Fruit fly (Drosophila melanogaster) whole organism, embryonic: ENCODE results near the gene TTLL4B.

Experiments
- Adf1 ChIP-seq: fragments of 200-800 bp; sonication (Bioruptor generic); IDR thresholded peaks from 2 replicates; pipeline ENCODE4 v1.3.6; 2022; ENCODE audit warnings: missing biosample characterization, missing genetic modification characterization
- Aef1 ChIP-seq: fragments of 200-800 bp; sonication (Bioruptor generic); IDR thresholded peaks from 3 replicates; pipeline ENCODE4 v1.3.6; 2022; ENCODE audit warnings: missing biosample characterization, missing genetic modification characterization
- Antp ChIP-seq: fragments of 200-800 bp; sonication (Bioruptor generic); optimal IDR thresholded peaks from 3 replicates; lab custom pipeline; 2016; ENCODE audit warnings: missing biosample characterization, missing genetic modification characterization
- Atf3 ChIP-seq: fragments of 200-800 bp; sonication (Bioruptor generic); optimal IDR thresholded peaks from 3 replicates; lab custom pipeline; 2016; ENCODE audit warnings: missing biosample characterization, missing genetic modification characterization
- B-H1 ChIP-seq: fragments of 200-800 bp; sonication (Bioruptor generic); IDR thresholded peaks from 3 replicates; pipeline ENCODE4 v1.3.6; 2022; ENCODE audit warnings: missing biosample characterization, missing genetic modification characterization
- CG10565 ChIP-seq: fragments of 200-800 bp; sonication (Bioruptor generic); optimal IDR thresholded peaks from 3 replicates; lab custom pipeline; 2016; ENCODE audit warnings: missing biosample characterization, mild to moderate bottlenecking, missing genetic modification characterization
- CG11456 ChIP-seq: fragments of 200-800 bp; sonication (Bioruptor generic); IDR thresholded peaks from 3 replicates; pipeline ENCODE4 v1.3.6; 2022; ENCODE audit warnings: missing biosample characterization, missing genetic modification characterization
- CG12769 ChIP-seq: fragments of 200-800 bp; sonication (Bioruptor generic); optimal IDR thresholded peaks from 2 replicates; lab custom pipeline; 2019; ENCODE audit warnings: missing biosample characterization, mild to moderate bottlenecking, missing genetic modification characterization, moderate library complexity
- CG13287 ChIP-seq: fragments of 200-800 bp; sonication (Bioruptor generic); IDR thresholded peaks from 2 replicates; pipeline ENCODE4 v1.3.6; 2022; ENCODE audit warnings: missing biosample characterization, missing genetic modification characterization; ENCODE audit not compliant: partially characterized antibody
- CG13424 ChIP-seq: fragments of 200-800 bp; sonication (Bioruptor generic); optimal IDR thresholded peaks from 2 replicates; lab custom pipeline; 2019; ENCODE audit warnings: missing biosample characterization, mild to moderate bottlenecking, missing genetic modification characterization, moderate library complexity
- CG14014 ChIP-seq: fragments of 200-800 bp; sonication (Bioruptor generic); IDR thresholded peaks from 2 replicates; pipeline ENCODE4 v1.3.6; 2022; ENCODE audit warnings: missing biosample characterization, missing genetic modification characterization
- CG14710 ChIP-seq: fragments of 200-800 bp; sonication (Bioruptor generic); optimal IDR thresholded peaks from 3 replicates; lab custom pipeline; 2019; ENCODE audit warnings: missing biosample characterization, mild to moderate bottlenecking, missing genetic modification characterization, moderate library complexity
- CG16779 ChIP-seq: fragments of 200-800 bp; sonication (Bioruptor generic); IDR thresholded peaks from 2 replicates; pipeline ENCODE4 v1.3.6; 2022; ENCODE audit warnings: missing biosample characterization, missing genetic modification characterization
- CG17568 ChIP-seq: fragments of 200-800 bp; sonication (Bioruptor generic); optimal IDR thresholded peaks from 2 replicates; lab custom pipeline; 2018; ENCODE audit warnings: missing biosample characterization, mild to moderate bottlenecking, missing genetic modification characterization, moderate library complexity
- CG17802 ChIP-seq: fragments of 200-800 bp; sonication (Bioruptor generic); optimal IDR thresholded peaks from 2 replicates; lab custom pipeline; 2018; ENCODE audit warnings: missing biosample characterization, mild to moderate bottlenecking, missing genetic modification characterization, moderate library complexity
- CG18262 ChIP-seq: fragments of 200-800 bp; optimal IDR thresholded peaks from 3 replicates; lab custom pipeline; 2019; ENCODE audit warnings: missing biosample characterization, mild to moderate bottlenecking, missing genetic modification characterization, moderate library complexity
- CG18476 ChIP-seq: fragments of 200-800 bp; sonication (Bioruptor generic); optimal IDR thresholded peaks from 2 replicates; lab custom pipeline; 2016; ENCODE audit warnings: missing biosample characterization, mild to moderate bottlenecking, missing genetic modification characterization
- CG18619 ChIP-seq: fragments of 200-800 bp; sonication (Bioruptor generic); optimal IDR thresholded peaks from 3 replicates; lab custom pipeline; 2017; ENCODE audit warnings: missing biosample characterization, mild to moderate bottlenecking, missing genetic modification characterization
- CG18764 ChIP-seq: fragments of 200-800 bp; sonication (Bioruptor generic); optimal IDR thresholded peaks from 3 replicates; lab custom pipeline; 2016; ENCODE audit warnings: missing biosample characterization, missing genetic modification characterization
- CG2199 ChIP-seq: fragments of 200-800 bp; sonication (Bioruptor generic); IDR thresholded peaks from 3 replicates; pipeline ENCODE4 v1.3.6; 2022; ENCODE audit warnings: missing biosample characterization, missing genetic modification characterization
- CG34376 ChIP-seq: fragments of 200-800 bp; sonication (Bioruptor generic); optimal IDR thresholded peaks from 2 replicates; lab custom pipeline; 2018; ENCODE audit warnings: missing biosample characterization, mild to moderate bottlenecking, missing genetic modification characterization
- CG3847 ChIP-seq: fragments of 200-800 bp; sonication (Bioruptor generic); IDR thresholded peaks from 2 replicates; pipeline ENCODE4 v1.3.6; 2022; ENCODE audit warnings: missing biosample characterization, missing genetic modification characterization
- CG9437 ChIP-seq: fragments of 200-800 bp; sonication (Bioruptor generic); optimal IDR thresholded peaks from 2 replicates; lab custom pipeline; 2018; ENCODE audit warnings: missing biosample characterization, mild to moderate bottlenecking, missing genetic modification characterization
- Dip3 ChIP-seq: fragments of 200-800 bp; sonication (Bioruptor generic); optimal IDR thresholded peaks from 3 replicates; lab custom pipeline; 2016; ENCODE audit warnings: missing biosample characterization, missing genetic modification characterization
- Hr3 ChIP-seq: fragments of 200-800 bp; sonication (Bioruptor generic); optimal IDR thresholded peaks from 3 replicates; lab custom pipeline; 2016; ENCODE audit warnings: missing biosample characterization, missing genetic modification characterization
- Hr78 ChIP-seq, 2 experiments: fragments of 200-800 bp in 1 of 2; fragments of >200 bp in 1 of 2; sonication (Bioruptor generic) in 1 of 2; optimal IDR thresholded peaks; 2 replicates each; lab custom pipeline; 2017 to 2019; ENCODE audit warnings: missing biosample characterization in 2 of 2, missing genetic modification characterization in 2 of 2, mild to moderate bottlenecking in 1 of 2, moderate library complexity in 1 of 2
- NC2α ChIP-seq: fragments of 200-800 bp; sonication (Bioruptor generic); optimal IDR thresholded peaks from 2 replicates; lab custom pipeline; 2016; ENCODE audit warnings: missing biosample characterization, missing genetic modification characterization
- abd-A ChIP-seq: fragments of 200-800 bp; sonication (Bioruptor generic); optimal IDR thresholded peaks from 3 replicates; lab custom pipeline; 2019; ENCODE audit warnings: missing biosample characterization, mild to moderate bottlenecking, missing genetic modification characterization, moderate library complexity
- ase ChIP-seq: fragments of 200-800 bp; sonication (Bioruptor generic); IDR thresholded peaks from 3 replicates; pipeline ENCODE4 v1.3.6; 2022; ENCODE audit warnings: missing biosample characterization, missing genetic modification characterization
- ash1 ChIP-seq: fragments of 200-800 bp; sonication (Bioruptor generic); optimal IDR thresholded peaks from 2 replicates; lab custom pipeline; 2018; ENCODE audit warnings: missing biosample characterization, mild to moderate bottlenecking, missing genetic modification characterization
- bbx ChIP-seq: fragments of 200-800 bp; sonication (Bioruptor generic); IDR thresholded peaks from 2 replicates; pipeline ENCODE4 v1.3.6; 2022; ENCODE audit warnings: missing biosample characterization, missing genetic modification characterization; ENCODE audit not compliant: partially characterized antibody
- bcd ChIP-seq: fragments of 200-800 bp; sonication (Bioruptor generic); optimal IDR thresholded peaks from 2 replicates; lab custom pipeline; 2017; ENCODE audit warnings: missing biosample characterization, mild to moderate bottlenecking, missing genetic modification characterization
- croc ChIP-seq: fragments of 200-800 bp; sonication (Bioruptor generic); conservative IDR thresholded peaks from 3 replicates; pipeline ENCODE4 v1.3.6; 2022; ENCODE audit warnings: missing biosample characterization, missing genetic modification characterization
- dati ChIP-seq: fragments of 200-800 bp; sonication (Bioruptor generic); IDR thresholded peaks from 2 replicates; pipeline ENCODE4 v1.3.6; 2022; ENCODE audit warnings: missing biosample characterization, missing genetic modification characterization
- dimm ChIP-seq: fragments of 200-800 bp; sonication (Bioruptor generic); IDR thresholded peaks from 2 replicates; pipeline ENCODE4 v1.3.6; 2022; ENCODE audit warnings: missing biosample characterization, missing genetic modification characterization
- dmrt99B ChIP-seq: fragments of 200-800 bp; sonication (Bioruptor generic); optimal IDR thresholded peaks from 2 replicates; lab custom pipeline; 2018; ENCODE audit warnings: missing biosample characterization, mild to moderate bottlenecking, missing genetic modification characterization, moderate library complexity
- dysf ChIP-seq: fragments of 200-800 bp; sonication (Bioruptor generic); IDR thresholded peaks from 3 replicates; pipeline ENCODE4 v1.3.6; 2022; ENCODE audit warnings: missing biosample characterization, missing genetic modification characterization
- gro ChIP-seq: fragments of 200-800 bp; sonication (Bioruptor generic); optimal IDR thresholded peaks from 2 replicates; lab custom pipeline; 2016; ENCODE audit warnings: missing biosample characterization, missing genetic modification characterization
- hth ChIP-seq: fragments of >200 bp; optimal IDR thresholded peaks from 2 replicates; lab custom pipeline; 2017; ENCODE audit warnings: inconsistent platforms
- inv ChIP-seq: fragments of 200-800 bp; sonication (Bioruptor generic); IDR thresholded peaks from 2 replicates; pipeline ENCODE4 v1.3.6; 2022; ENCODE audit warnings: missing biosample characterization, missing genetic modification characterization; ENCODE audit not compliant: partially characterized antibody
- kah ChIP-seq: fragments of 200-800 bp; sonication (Bioruptor generic); optimal IDR thresholded peaks from 2 replicates; lab custom pipeline; 2018; ENCODE audit warnings: missing biosample characterization, mild to moderate bottlenecking, missing genetic modification characterization
- klu ChIP-seq: fragments of 200-800 bp; sonication (Bioruptor generic); IDR thresholded peaks from 2 replicates; pipeline ENCODE4 v1.3.6; 2022; ENCODE audit warnings: missing biosample characterization, missing genetic modification characterization
- nmo ChIP-seq: fragments of 200-800 bp; sonication (Bioruptor generic); optimal IDR thresholded peaks from 2 replicates; lab custom pipeline; 2018; ENCODE audit warnings: missing biosample characterization, mild to moderate bottlenecking, missing genetic modification characterization, moderate library complexity
- odd ChIP-seq: fragments of 200-800 bp; sonication (Bioruptor generic); optimal IDR thresholded peaks from 2 replicates; lab custom pipeline; 2017; ENCODE audit warnings: missing biosample characterization, mild to moderate bottlenecking, missing genetic modification characterization
- pita ChIP-seq: fragments of 200-800 bp; sonication (Bioruptor generic); optimal IDR thresholded peaks from 2 replicates; lab custom pipeline; 2017; ENCODE audit warnings: missing biosample characterization, mild to moderate bottlenecking, missing genetic modification characterization
- prd ChIP-seq, 3 experiments: fragments of >200 bp in 2 of 3; fragments of 200-800 bp in 1 of 3; sonication (Bioruptor generic) in 1 of 3; optimal IDR thresholded peaks in 2 of 3; IDR thresholded peaks in 1 of 3; 2 replicates in 2 of 3; 3 replicates in 1 of 3; pipeline versions ENCODE4 v1.3.6 to Lab custom; 2017 to 2022; ENCODE audit warnings: missing biosample characterization in 1 of 3, missing genetic modification characterization in 1 of 3
- psq ChIP-seq: fragments of 200-800 bp; sonication (Bioruptor generic); optimal IDR thresholded peaks from 2 replicates; lab custom pipeline; 2017; ENCODE audit warnings: missing biosample characterization, missing genetic modification characterization
- trh ChIP-seq: fragments of 200-800 bp; sonication (Bioruptor generic); optimal IDR thresholded peaks from 2 replicates; lab custom pipeline; 2016; ENCODE audit warnings: missing biosample characterization, missing genetic modification characterization
- vfl ChIP-seq: fragments of 200-800 bp; sonication (Bioruptor generic); optimal IDR thresholded peaks from 2 replicates; lab custom pipeline; 2016; ENCODE audit warnings: missing biosample characterization, missing genetic modification characterization
- zen ChIP-seq: fragments of 200-800 bp; sonication (Bioruptor generic); optimal IDR thresholded peaks from 3 replicates; lab custom pipeline; 2018; ENCODE audit warnings: missing biosample characterization, mild to moderate bottlenecking, missing genetic modification characterization, moderate library complexity
- zfh2 ChIP-seq: fragments of 200-800 bp; sonication (Bioruptor generic); optimal IDR thresholded peaks from 2 replicates; lab custom pipeline; 2016; ENCODE audit warnings: missing biosample characterization, missing genetic modification characterization

The TTLL4B gene

DNA sequence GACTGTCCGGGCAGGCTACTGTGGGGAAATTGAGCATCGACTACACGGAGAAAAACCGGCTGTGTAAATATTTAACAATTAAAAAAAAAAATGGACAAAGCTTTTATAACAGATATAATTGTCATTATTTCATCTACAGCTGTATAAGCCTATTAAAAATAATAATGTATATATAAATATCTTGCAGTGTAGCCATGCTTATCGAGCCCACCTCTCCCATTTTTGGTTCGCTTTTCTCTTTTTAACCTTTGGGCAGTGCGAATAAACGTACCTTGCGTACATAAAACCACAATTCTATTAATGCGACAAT lies 34.3 kb downstream of the TTLL4B start (continued):
- TF ChIP-seq Antp (GFP tag; lab: Kevin White, UChicago) (no peak), abd-A (tag; lab: Kevin White, UChicago) (no peak), CG13424 (tag; lab: Kevin White, UChicago) (peak; percentile 64), CG18619 (GFP tag; lab: Kevin White, UChicago) (peak; percentile 35), CG11456 (GFP tag; lab: Robert Waterston, UW) (peak; percentile 80), hth (no peak), CG12769 (tag; lab: Kevin White, UChicago) (peak; percentile 3), Atf3 (GFP tag; lab: Kevin White, UChicago) (no peak), CG18262 (tag; lab: Kevin White, UChicago) (no peak), Adf1 (GFP tag; lab: Robert Waterston, UW) (peak; percentile 42), dysf (GFP tag; lab: Robert Waterston, UW) (no peak; the same call in 1 of the 3 replicates), ase (no peak; the same call in 2 of the 3 replicates), gro (no peak), B-H1 (GFP tag; lab: Robert Waterston, UW) (peak; percentile 42; the same call in 1 of the 3 replicates), inv (no peak), Hr78 (GFP tag; optimal IDR thresholded peaks at IDR 0.05; lab: Kevin White, UChicago) (no peak), CG10565 (no peak), pita (GFP tag; lab: Kevin White, UChicago) (no peak), croc (peak; percentile 42; the same call in 1 of the 3 replicates), dati (GFP tag; lab: Robert Waterston, UW) (peak; percentile 20; the same call in 1 of the 2 replicates), trh (GFP tag; lab: Kevin White, UChicago) (peak; percentile 31), CG3847 (GFP tag; lab: Robert Waterston, UW) (peak; percentile 76), CG17802 (tag; lab: Kevin White, UChicago) (peak; percentile 1), CG17568 (GFP tag; lab: Kevin White, UChicago) (no peak), CG9437 (GFP tag; lab: Kevin White, UChicago) (peak; percentile 14), CG13287 (GFP tag; lab: Robert Waterston, UW) (no peak), CG18764 (peak; percentile 39), odd (peak; percentile 41), dimm (GFP tag; lab: Robert Waterston, UW) (0 out of 2 replicates have a peak, but pooled peaks have one; percentile 7), dmrt99B (tag; lab: Kevin White, UChicago) (peak; percentile 73), klu (GFP tag; lab: Robert Waterston, UW) (peak; percentile 51; the same call in 1 of the 2 replicates), psq (GFP tag; lab: Kevin White, UChicago) (no peak), kah (GFP tag; lab: Kevin White, UChicago) (peak; percentile 6), vfl (GFP tag; lab: Kevin White, UChicago) (no peak), CG34376 (GFP tag; lab: Kevin White, UChicago) (no peak), NC2α (GFP tag; lab: Kevin White, UChicago) (no peak), CG2199 (GFP tag; lab: Robert Waterston, UW) (no peak), Hr3 (peak; percentile 37), Dip3 (GFP tag; lab: Kevin White, UChicago) (peak; percentile 49), bcd (GFP tag; lab: Kevin White, UChicago) (peak; percentile 64), Aef1 (GFP tag; lab: Robert Waterston, UW) (peak; percentile 74), ash1 (GFP tag; lab: Kevin White, UChicago) (no peak), CG14710 (tag; lab: Kevin White, UChicago) (no peak), prd (optimal IDR thresholded peaks at IDR 0.05; lab: Kevin White, UChicago) (no peak), prd (GFP tag; IDR thresholded peaks at IDR 0.05; lab: Robert Waterston, UW) (peak; percentile 79), CG16779 (GFP tag; lab: Robert Waterston, UW) (no peak; the same call in 1 of the 2 replicates), zen (no peak), CG18476 (GFP tag; lab: Kevin White, UChicago) (no peak), nmo (GFP tag; lab: Kevin White, UChicago) (peak; percentile 68), bbx (GFP tag; lab: Robert Waterston, UW) (no peak), zfh2 (no peak), CG14014 (GFP tag; lab: Robert Waterston, UW) (peak; percentile 82)
